Worm (Caenorhabditis elegans) whole organism, midembryonic: Measurements from ENCODE around the gene nhr-10.

Experiments used
- klf-2 ChIP-seq: fragments of 200-800 bp; sonication (Bioruptor generic); conservative IDR thresholded peaks from 2 replicates; pipeline ENCODE4 v1.3.6; 2022; ENCODE audit warnings: missing genetic modification reagents, missing genetic modification characterization, missing compliant biosample characterization
- med-1 ChIP-seq: sonication (generic microtip); optimal IDR thresholded peaks from 2 replicates; lab custom pipeline; 2017; ENCODE audit warnings: missing genetic modification characterization, mild to moderate bottlenecking, missing compliant biosample characterization, antibody characterized with exemption, missing genetic modification reagents; ENCODE audit not compliant: insufficient read depth

DNA sequence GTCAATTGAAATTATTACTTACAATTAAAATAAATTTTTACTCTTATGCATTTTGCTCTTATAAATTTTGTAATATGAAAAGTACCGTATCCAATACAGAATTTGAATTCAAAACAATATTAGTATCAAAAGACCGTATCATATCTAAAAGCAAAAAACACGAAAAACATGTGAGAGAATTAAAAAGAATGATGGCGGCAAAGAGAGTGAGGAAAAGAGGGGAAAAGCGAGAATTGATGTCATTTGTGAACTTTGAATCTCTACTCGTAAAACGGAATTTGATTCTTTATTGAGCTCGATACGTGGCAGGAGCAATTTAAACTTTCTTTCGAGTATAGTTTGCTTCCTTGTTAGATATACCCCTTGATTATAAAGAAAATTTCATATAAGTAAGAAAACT lies 39.3 kb upstream of the nhr-10 start:
- TF ChIP-seq klf-2, result no peak
- TF ChIP-seq med-1, result no peak
